Fruit fly (Drosophila melanogaster) whole organism, embryonic: Measurements from ENCODE around the gene CG33269.

ENCODE experiments used
- Asciz ChIP-seq: fragments of 200-800 bp; sonication (Bioruptor generic); optimal IDR thresholded peaks from 2 replicates; lab custom pipeline; 2017; ENCODE audit warnings: missing biosample characterization, mild to moderate bottlenecking, missing genetic modification characterization, missing genetic modification reagents
- Atf-2 ChIP-seq: fragments of 200-800 bp; sonication (Bioruptor generic); optimal IDR thresholded peaks from 2 replicates; lab custom pipeline; 2016; ENCODE audit warnings: missing biosample characterization, missing genetic modification characterization
- B-H2 ChIP-seq: fragments of 200-800 bp; sonication (Bioruptor generic); optimal IDR thresholded peaks from 2 replicates; lab custom pipeline; 2018; ENCODE audit warnings: missing biosample characterization, mild to moderate bottlenecking, missing genetic modification characterization
- Bdp1 ChIP-seq: fragments of 200-800 bp; sonication (Bioruptor generic); optimal IDR thresholded peaks from 3 replicates; lab custom pipeline; 2016; ENCODE audit warnings: missing biosample characterization, missing genetic modification characterization
- CG11093 ChIP-seq: fragments of 200-800 bp; sonication (Bioruptor generic); IDR thresholded peaks from 3 replicates; pipeline ENCODE4 v1.3.6; 2022; ENCODE audit warnings: missing biosample characterization, missing genetic modification characterization
- CG11247 ChIP-seq: fragments of 200-800 bp; sonication (Bioruptor generic); IDR thresholded peaks from 2 replicates; pipeline ENCODE4 v1.3.6; 2022; ENCODE audit warnings: missing biosample characterization, missing genetic modification characterization
- CG11504 ChIP-seq: fragments of 200-800 bp; sonication (Bioruptor generic); optimal IDR thresholded peaks from 3 replicates; lab custom pipeline; 2019; ENCODE audit warnings: missing biosample characterization, mild to moderate bottlenecking, missing genetic modification characterization, moderate library complexity
- CG14014 ChIP-seq: fragments of 200-800 bp; sonication (Bioruptor generic); IDR thresholded peaks from 2 replicates; pipeline ENCODE4 v1.3.6; 2022; ENCODE audit warnings: missing biosample characterization, missing genetic modification characterization
- CG14965 ChIP-seq: fragments of 200-800 bp; sonication (Bioruptor generic); optimal IDR thresholded peaks from 2 replicates; lab custom pipeline; 2016; ENCODE audit warnings: missing biosample characterization, missing genetic modification characterization, borderline replicate concordance
- CG1529 ChIP-seq: fragments of 200-800 bp; sonication (Bioruptor generic); optimal IDR thresholded peaks from 3 replicates; lab custom pipeline; 2018; ENCODE audit warnings: missing biosample characterization, missing genetic modification characterization
- CG16815 ChIP-seq: fragments of 200-800 bp; sonication (Bioruptor generic); optimal IDR thresholded peaks from 3 replicates; lab custom pipeline; 2017; ENCODE audit warnings: missing biosample characterization, mild to moderate bottlenecking, missing genetic modification characterization
- CG16863 ChIP-seq: fragments of 200-800 bp; sonication (Bioruptor generic); optimal IDR thresholded peaks from 3 replicates; lab custom pipeline; 2016; ENCODE audit warnings: missing biosample characterization, missing genetic modification characterization
- CG2116 ChIP-seq: fragments of 200-800 bp; sonication (Bioruptor generic); optimal IDR thresholded peaks from 3 replicates; lab custom pipeline; 2018; ENCODE audit warnings: missing biosample characterization, mild to moderate bottlenecking, missing genetic modification characterization
- CG2120 ChIP-seq: fragments of 200-800 bp; sonication (Bioruptor generic); optimal IDR thresholded peaks from 3 replicates; lab custom pipeline; 2016; ENCODE audit warnings: missing biosample characterization, missing genetic modification characterization
- CG2199 ChIP-seq: fragments of 200-800 bp; sonication (Bioruptor generic); IDR thresholded peaks from 3 replicates; pipeline ENCODE4 v1.3.6; 2022; ENCODE audit warnings: missing biosample characterization, missing genetic modification characterization
- CG34422 ChIP-seq: fragments of 200-800 bp; sonication (Bioruptor generic); IDR thresholded peaks from 3 replicates; pipeline ENCODE4 v1.3.6; 2022; ENCODE audit warnings: missing biosample characterization, missing genetic modification characterization
- CG6765 ChIP-seq: fragments of 200-800 bp; sonication (Bioruptor generic); optimal IDR thresholded peaks from 3 replicates; lab custom pipeline; 2017; ENCODE audit warnings: missing biosample characterization, mild to moderate bottlenecking, missing genetic modification characterization
- CG6854 ChIP-seq: fragments of 200-800 bp; sonication (Bioruptor generic); optimal IDR thresholded peaks from 3 replicates; lab custom pipeline; 2017; ENCODE audit warnings: missing biosample characterization, mild to moderate bottlenecking, missing genetic modification characterization
- CG8290 ChIP-seq, 3 experiments: fragments of 200-800 bp; sonication (Bioruptor generic); optimal IDR thresholded peaks; 2 replicates each; lab custom pipeline; 2016 to 2019; ENCODE audit warnings: missing biosample characterization in 3 of 3, missing genetic modification characterization in 3 of 3, mild to moderate bottlenecking in 2 of 3, moderate library complexity in 1 of 3
- Chrac-16 ChIP-seq: fragments of 200-800 bp; sonication (Bioruptor generic); optimal IDR thresholded peaks from 3 replicates; lab custom pipeline; 2016; ENCODE audit warnings: missing biosample characterization, missing genetic modification characterization
- Dek ChIP-seq: fragments of 200-800 bp; sonication (Bioruptor generic); optimal IDR thresholded peaks from 3 replicates; lab custom pipeline; 2019; ENCODE audit warnings: missing biosample characterization, mild to moderate bottlenecking, missing genetic modification characterization, moderate library complexity
- ERR ChIP-seq: fragments of 200-800 bp; sonication (Bioruptor generic); optimal IDR thresholded peaks from 2 replicates; lab custom pipeline; 2016; ENCODE audit warnings: missing biosample characterization, missing genetic modification characterization
- Elba2 ChIP-seq: fragments of 200-800 bp; sonication (Bioruptor generic); optimal IDR thresholded peaks from 3 replicates; lab custom pipeline; 2016; ENCODE audit warnings: missing biosample characterization, missing genetic modification characterization
- Gug ChIP-seq: fragments of 200-800 bp; sonication (Bioruptor generic); IDR thresholded peaks from 4 replicates; pipeline ENCODE4 v1.3.6; 2022; ENCODE audit warnings: missing biosample characterization, missing genetic modification characterization
- H2.0 ChIP-seq: fragments of 200-800 bp; sonication (Bioruptor generic); IDR thresholded peaks from 2 replicates; pipeline ENCODE4 v1.3.6; 2022; ENCODE audit warnings: missing biosample characterization, missing genetic modification characterization
- Hmr ChIP-seq: fragments of 200-800 bp; sonication (Bioruptor generic); optimal IDR thresholded peaks from 3 replicates; lab custom pipeline; 2017; ENCODE audit warnings: mild to moderate bottlenecking, missing biosample characterization, missing genetic modification reagents, missing genetic modification characterization
- Hr39 ChIP-seq: fragments of >200 bp; optimal IDR thresholded peaks from 2 replicates; lab custom pipeline; 2017
- NC2β ChIP-seq: fragments of 200-800 bp; sonication (Bioruptor generic); optimal IDR thresholded peaks from 2 replicates; lab custom pipeline; 2016; ENCODE audit warnings: missing biosample characterization, missing genetic modification characterization
- Rfx ChIP-seq: fragments of 200-800 bp; sonication (Bioruptor generic); IDR thresholded peaks from 2 replicates; pipeline ENCODE4 v1.3.6; 2022; ENCODE audit warnings: missing biosample characterization, missing genetic modification characterization
- Ssrp ChIP-seq: fragments of 200-800 bp; sonication (Bioruptor generic); optimal IDR thresholded peaks from 2 replicates; lab custom pipeline; 2018; ENCODE audit warnings: missing biosample characterization, mild to moderate bottlenecking, missing genetic modification characterization, moderate library complexity
- ab ChIP-seq: fragments of 200-800 bp; sonication (Bioruptor generic); optimal IDR thresholded peaks from 2 replicates; lab custom pipeline; 2016; ENCODE audit warnings: missing biosample characterization, missing genetic modification characterization
- amos ChIP-seq: fragments of 200-800 bp; sonication (Bioruptor generic); IDR thresholded peaks from 2 replicates; pipeline ENCODE4 v1.3.6; 2022; ENCODE audit warnings: missing biosample characterization, missing genetic modification characterization; ENCODE audit not compliant: partially characterized antibody
- cato ChIP-seq: fragments of 200-800 bp; sonication (Bioruptor generic); optimal IDR thresholded peaks from 2 replicates; lab custom pipeline; 2016; ENCODE audit warnings: missing biosample characterization, missing genetic modification characterization, borderline replicate concordance
- ci ChIP-seq: fragments of 200-800 bp; sonication (Bioruptor generic); IDR thresholded peaks from 3 replicates; pipeline ENCODE4 v1.3.6; 2022; ENCODE audit warnings: missing biosample characterization, missing genetic modification characterization
- ems ChIP-seq: fragments of 200-800 bp; sonication (Bioruptor generic); optimal IDR thresholded peaks from 3 replicates; lab custom pipeline; 2016; ENCODE audit warnings: missing biosample characterization, missing genetic modification characterization
- fd102C ChIP-seq: fragments of 200-800 bp; sonication (Bioruptor generic); optimal IDR thresholded peaks from 2 replicates; lab custom pipeline; 2018; ENCODE audit warnings: missing biosample characterization, mild to moderate bottlenecking, missing genetic modification characterization, moderate library complexity
- ken ChIP-seq: fragments of 200-800 bp; sonication (Bioruptor generic); IDR thresholded peaks from 3 replicates; pipeline ENCODE4 v1.3.6; 2022; ENCODE audit warnings: missing biosample characterization, missing genetic modification characterization
- kni ChIP-seq: fragments of 200-800 bp; sonication (Bioruptor generic); optimal IDR thresholded peaks from 3 replicates; lab custom pipeline; 2017; ENCODE audit warnings: mild to moderate bottlenecking, missing biosample characterization, missing genetic modification reagents, missing genetic modification characterization
- knrl ChIP-seq: fragments of 200-800 bp; sonication (Bioruptor generic); IDR thresholded peaks from 3 replicates; pipeline ENCODE4 v1.3.6; 2022; ENCODE audit warnings: missing biosample characterization, missing genetic modification characterization; ENCODE audit not compliant: partially characterized antibody
- lov ChIP-seq, 2 experiments: fragments of 200-800 bp in 1 of 2; fragments of >200 bp in 1 of 2; sonication (Bioruptor generic) in 1 of 2; IDR thresholded peaks in 1 of 2; optimal IDR thresholded peaks in 1 of 2; 2 replicates in 1 of 2; 3 replicates in 1 of 2; pipeline versions ENCODE4 v1.3.6 to Lab custom; 2017 to 2022; ENCODE audit warnings: missing biosample characterization in 1 of 2, missing genetic modification characterization in 1 of 2
- nerfin-1 ChIP-seq: fragments of 200-800 bp; sonication (Bioruptor generic); optimal IDR thresholded peaks from 3 replicates; lab custom pipeline; 2019; ENCODE audit warnings: missing biosample characterization, mild to moderate bottlenecking, missing genetic modification characterization, moderate library complexity
- nerfin-2 ChIP-seq: fragments of 200-800 bp; sonication (Bioruptor generic); IDR thresholded peaks from 2 replicates; pipeline ENCODE4 v1.3.6; 2022; ENCODE audit warnings: missing biosample characterization, missing genetic modification characterization; ENCODE audit not compliant: partially characterized antibody
- nmo ChIP-seq: fragments of 200-800 bp; sonication (Bioruptor generic); optimal IDR thresholded peaks from 2 replicates; lab custom pipeline; 2018; ENCODE audit warnings: missing biosample characterization, mild to moderate bottlenecking, missing genetic modification characterization, moderate library complexity
- oc ChIP-seq: fragments of 200-800 bp; sonication (Bioruptor generic); optimal IDR thresholded peaks from 2 replicates; lab custom pipeline; 2018; ENCODE audit warnings: missing biosample characterization, mild to moderate bottlenecking, missing genetic modification characterization, moderate library complexity
- prd ChIP-seq, 3 experiments: fragments of >200 bp in 2 of 3; fragments of 200-800 bp in 1 of 3; sonication (Bioruptor generic) in 1 of 3; optimal IDR thresholded peaks in 2 of 3; IDR thresholded peaks in 1 of 3; 2 replicates in 2 of 3; 3 replicates in 1 of 3; pipeline versions ENCODE4 v1.3.6 to Lab custom; 2017 to 2022; ENCODE audit warnings: missing biosample characterization in 1 of 3, missing genetic modification characterization in 1 of 3
- psq ChIP-seq: fragments of 200-800 bp; sonication (Bioruptor generic); optimal IDR thresholded peaks from 2 replicates; lab custom pipeline; 2017; ENCODE audit warnings: missing biosample characterization, missing genetic modification characterization
- pum ChIP-seq: fragments of 200-800 bp; sonication (Bioruptor generic); optimal IDR thresholded peaks from 2 replicates; lab custom pipeline; 2016; ENCODE audit warnings: missing biosample characterization, missing genetic modification characterization
- pzg ChIP-seq: fragments of 200-800 bp; sonication (Bioruptor generic); optimal IDR thresholded peaks from 3 replicates; lab custom pipeline; 2018; ENCODE audit warnings: missing biosample characterization, mild to moderate bottlenecking, missing genetic modification characterization, moderate library complexity
- sqz ChIP-seq: fragments of 200-800 bp; sonication (Bioruptor generic); optimal IDR thresholded peaks from 3 replicates; lab custom pipeline; 2018; ENCODE audit warnings: missing biosample characterization, mild to moderate bottlenecking, missing genetic modification characterization
- tio ChIP-seq: fragments of 200-800 bp; sonication (Bioruptor generic); optimal IDR thresholded peaks from 2 replicates; lab custom pipeline; 2017; ENCODE audit warnings: missing biosample characterization, missing genetic modification characterization, inconsistent platforms

CG33269 gene

dm6 chr3L:11540330-11540702, 41.7 kb downstream of the CG33269 start (continued):
- TF ChIP-seq CG1529: peak; percentile 37
- no peak for TF ChIP-seq Elba2 (GFP tag; lab: Kevin White, UChicago)
- no peak for TF ChIP-seq B-H2
- peak; percentile 13 for TF ChIP-seq CG11504 (tag; lab: Kevin White, UChicago)
- 0 out of 3 replicates have a peak, but pooled peaks have one; percentile 39 for TF ChIP-seq CG2199 (GFP tag; lab: Robert Waterston, UW)
- no peak for TF ChIP-seq CG6854 (GFP tag; lab: Kevin White, UChicago)
- peak; percentile 78 for TF ChIP-seq kni
- TF ChIP-seq Dek (tag; lab: Kevin White, UChicago): no peak
- TF ChIP-seq psq: no peak
- no peak for TF ChIP-seq CG11093 (GFP tag; lab: Robert Waterston, UW)
- no peak for TF ChIP-seq Ssrp (tag; lab: Kevin White, UChicago)
- no peak for TF ChIP-seq Hr39 (lab: Kevin White, UChicago)
- TF ChIP-seq Bdp1 (GFP tag; lab: Kevin White, UChicago): no peak
- peak; percentile 51 for TF ChIP-seq Hmr
- TF ChIP-seq CG8290 (GFP tag; optimal IDR thresholded peaks at IDR 0.05; lab: Kevin White, UChicago): no peak
- TF ChIP-seq CG8290 (tag; optimal IDR thresholded peaks at IDR 0.05; lab: Kevin White, UChicago): peak in 1 of 2 experiments; percentile 32
- TF ChIP-seq tio (GFP tag; lab: Kevin White, UChicago): no peak
- no peak for TF ChIP-seq ems (GFP tag; lab: Kevin White, UChicago)
- TF ChIP-seq fd102C: no peak
- no peak for TF ChIP-seq lov (optimal IDR thresholded peaks at IDR 0.05; lab: Kevin White, UChicago)
- TF ChIP-seq lov (GFP tag; IDR thresholded peaks at IDR 0.05; lab: Robert Waterston, UW): 0 out of 3 replicates have a peak, but pooled peaks have one; percentile 12
- no peak for TF ChIP-seq Atf-2 (GFP tag; lab: Kevin White, UChicago)
- no peak for TF ChIP-seq sqz (GFP tag; lab: Kevin White, UChicago)
- no peak for TF ChIP-seq CG2120 (GFP tag; lab: Kevin White, UChicago)
- no peak for TF ChIP-seq CG16815 (GFP tag; lab: Kevin White, UChicago)
- TF ChIP-seq CG14965 (GFP tag; lab: Kevin White, UChicago): no peak
- TF ChIP-seq CG14014 (GFP tag; lab: Robert Waterston, UW): no peak
- no peak for TF ChIP-seq amos (GFP tag; lab: Robert Waterston, UW)
- TF ChIP-seq ken (GFP tag; lab: Robert Waterston, UW): no peak
- TF ChIP-seq CG34422 (GFP tag; lab: Robert Waterston, UW): no peak
- TF ChIP-seq nmo (GFP tag; lab: Kevin White, UChicago): no peak
- TF ChIP-seq NC2β (GFP tag; lab: Kevin White, UChicago): peak; percentile 16
- TF ChIP-seq Asciz: peak; percentile 55
- TF ChIP-seq ci (GFP tag; lab: Robert Waterston, UW): peak; percentile 52; the same call in 2 of the 3 replicates
- TF ChIP-seq Gug (GFP tag; lab: Robert Waterston, UW): no peak
- no peak for TF ChIP-seq ERR (GFP tag; lab: Kevin White, UChicago)
- TF ChIP-seq ab (GFP tag; lab: Kevin White, UChicago): no peak
- no peak for TF ChIP-seq oc (tag; lab: Kevin White, UChicago)
- TF ChIP-seq Chrac-16: no peak
- TF ChIP-seq Rfx: peak; percentile 53; the same call in 1 of the 2 replicates
- no peak for TF ChIP-seq cato (GFP tag; lab: Kevin White, UChicago)
- TF ChIP-seq nerfin-2: no peak
- no peak for TF ChIP-seq CG16863 (GFP tag; lab: Kevin White, UChicago)
- TF ChIP-seq CG11247 (GFP tag; lab: Robert Waterston, UW): no peak
- no peak for TF ChIP-seq pum (GFP tag; lab: Kevin White, UChicago)
- no peak for TF ChIP-seq CG2116 (GFP tag; lab: Kevin White, UChicago)
- no peak for TF ChIP-seq CG6765 (GFP tag; lab: Kevin White, UChicago)
- no peak for TF ChIP-seq knrl
- peak; percentile 8 for TF ChIP-seq nerfin-1 (tag; lab: Kevin White, UChicago)
- TF ChIP-seq prd (optimal IDR thresholded peaks at IDR 0.05; lab: Kevin White, UChicago): no peak
- no peak for TF ChIP-seq prd (GFP tag; IDR thresholded peaks at IDR 0.05; lab: Robert Waterston, UW)
- no peak for TF ChIP-seq H2.0 (GFP tag; lab: Robert Waterston, UW)
- no peak for TF ChIP-seq pzg (GFP tag; lab: Kevin White, UChicago)
